Worm (Caenorhabditis elegans): ENCODE results near the gene Y82E9BL.19.

DNA sequence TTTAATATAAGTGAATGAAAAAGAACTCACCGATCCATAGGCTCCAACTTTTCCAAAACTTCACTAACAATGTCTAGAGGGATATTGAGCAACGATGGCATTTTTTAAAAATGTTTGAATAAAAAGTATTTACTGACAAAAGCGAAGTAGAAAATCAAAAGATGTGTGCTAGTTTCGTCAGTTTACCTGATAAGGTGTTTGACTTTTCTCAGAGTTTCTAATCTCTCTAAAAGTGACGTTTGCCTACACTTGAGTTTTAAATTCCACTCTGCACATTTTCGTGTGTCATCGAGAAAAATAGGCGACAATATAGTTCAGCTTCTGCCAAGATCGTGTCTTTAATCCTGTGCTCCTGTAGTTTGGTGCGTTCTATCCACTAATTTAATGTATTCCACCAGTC is 10.3 kb upstream of the Y82E9BL.19 start, which contains the start of gene fbxa-15:
- TF ChIP-seq hmg-4 (GFP tag; optimal IDR thresholded peaks at IDR 0.05) (no peak), ama-1 (optimal IDR thresholded peaks at IDR 0.05) (no peak), sea-1 (GFP tag; conservative IDR thresholded peaks at IDR 0.05) (no peak), aly-1 (tag; optimal IDR thresholded peaks at IDR 0.05) (no peak), ets-7 (tag; optimal IDR thresholded peaks at IDR 0.05) (no peak), F13C5.2 (tag; optimal IDR thresholded peaks at IDR 0.05) (no peak), B0310.2 (tag; optimal IDR thresholded peaks at IDR 0.05) (no peak), tbx-37 (GFP tag; conservative IDR thresholded peaks at IDR 0.05) (no peak)
